Worm (Caenorhabditis elegans) whole organism, L2 larva: ENCODE measurements around the gene R02D5.7.

Experiments
- C34F6.9 ChIP-seq: fragments of 150-350 bp; optimal IDR thresholded peaks from 2 replicates; lab custom pipeline; 2014; ENCODE audit warnings: missing biosample characterization, missing genetic modification characterization
- F13H6.1 ChIP-seq: sonication (generic microtip); optimal IDR thresholded peaks from 2 replicates; lab custom pipeline; 2016; ENCODE audit warnings: missing genetic modification characterization, missing compliant biosample characterization
- Y55F3AM.14 ChIP-seq: fragments of 200-800 bp; sonication (Bioruptor generic); optimal IDR thresholded peaks from 2 replicates; lab custom pipeline; 2018; ENCODE audit warnings: mild to moderate bottlenecking, missing genetic modification characterization, missing compliant biosample characterization
- alr-1 ChIP-seq: fragments of 150-350 bp; optimal IDR thresholded peaks from 2 replicates; lab custom pipeline; 2014; ENCODE audit warnings: missing biosample characterization, missing genetic modification characterization
- aly-2 ChIP-seq: fragments of 150-350 bp; optimal IDR thresholded peaks from 2 replicates; lab custom pipeline; 2014; ENCODE audit warnings: missing biosample characterization, missing genetic modification characterization
- ama-1 ChIP-seq: fragments of 150-350 bp; optimal IDR thresholded peaks from 2 replicates; lab custom pipeline; 2018; ENCODE audit warnings: inconsistent platforms
- blmp-1 ChIP-seq: sonication (generic microtip); optimal IDR thresholded peaks from 2 replicates; lab custom pipeline; 2017; ENCODE audit warnings: missing genetic modification characterization, mild to moderate bottlenecking, missing compliant biosample characterization, antibody characterized with exemption, moderate library complexity; ENCODE audit not compliant: insufficient read depth
- ceh-16 ChIP-seq: fragments of 150-350 bp; optimal IDR thresholded peaks from 2 replicates; lab custom pipeline; 2014; ENCODE audit warnings: missing biosample characterization, missing genetic modification characterization
- crh-2 ChIP-seq: sonication (generic microtip); optimal IDR thresholded peaks from 2 replicates; lab custom pipeline; 2017; ENCODE audit warnings: missing biosample characterization, missing genetic modification characterization
- dmd-4 ChIP-seq: sonication (generic microtip); optimal IDR thresholded peaks from 2 replicates; lab custom pipeline; 2017; ENCODE audit warnings: missing biosample characterization, missing genetic modification characterization
- fos-1 ChIP-seq: fragments of 150-350 bp; optimal IDR thresholded peaks from 2 replicates; lab custom pipeline; 2014; ENCODE audit warnings: missing biosample characterization, missing genetic modification characterization
- gmeb-1 ChIP-seq: fragments of 150-350 bp; optimal IDR thresholded peaks from 2 replicates; lab custom pipeline; 2014; ENCODE audit warnings: missing biosample characterization, missing genetic modification characterization
- lin-11 ChIP-seq: fragments of 150-350 bp; sonication (generic microtip); optimal IDR thresholded peaks from 2 replicates; lab custom pipeline; 2014; ENCODE audit warnings: missing biosample characterization, missing genetic modification characterization, inconsistent platforms, mixed read lengths
- lin-13 ChIP-seq: fragments of 150-350 bp; optimal IDR thresholded peaks from 2 replicates; lab custom pipeline; 2014; ENCODE audit warnings: missing biosample characterization, missing genetic modification reagents, missing genetic modification characterization
- lin-39 ChIP-seq: fragments of 150-350 bp; optimal IDR thresholded peaks from 2 replicates; lab custom pipeline; 2014; ENCODE audit warnings: missing biosample characterization, missing genetic modification reagents, missing genetic modification characterization
- lsy-2 ChIP-seq, 2 experiments: fragments of 150-350 bp in 1 of 2; sonication (generic microtip) in 1 of 2; optimal IDR thresholded peaks; 2 replicates each; lab custom pipeline; 2014 to 2017; ENCODE audit warnings: missing biosample characterization in 2 of 2, missing genetic modification characterization in 2 of 2
- mab-5 ChIP-seq: fragments of 150-350 bp; optimal IDR thresholded peaks from 2 replicates; lab custom pipeline; 2014; ENCODE audit warnings: missing biosample characterization, missing genetic modification characterization
- mbf-1 ChIP-seq: sonication (generic microtip); optimal IDR thresholded peaks from 2 replicates; lab custom pipeline; 2017; ENCODE audit warnings: missing biosample characterization, missing genetic modification characterization
- mdl-1 ChIP-seq, 2 experiments: fragments of 150-350 bp in 1 of 2; sonication (generic microtip) in 1 of 2; optimal IDR thresholded peaks; 2 replicates each; lab custom pipeline; 2017; ENCODE audit warnings: missing biosample characterization in 2 of 2, missing genetic modification characterization in 2 of 2
- nhr-10 ChIP-seq: sonication (generic microtip); optimal IDR thresholded peaks from 2 replicates; lab custom pipeline; 2017; ENCODE audit warnings: missing biosample characterization, missing genetic modification characterization
- nhr-11 ChIP-seq: fragments of 150-350 bp; optimal IDR thresholded peaks from 2 replicates; lab custom pipeline; 2014; ENCODE audit warnings: missing biosample characterization, missing genetic modification characterization
- nhr-12 ChIP-seq: fragments of 150-350 bp; optimal IDR thresholded peaks from 2 replicates; lab custom pipeline; 2014; ENCODE audit warnings: missing biosample characterization, missing genetic modification characterization
- nhr-129 ChIP-seq: fragments of 150-350 bp; optimal IDR thresholded peaks from 2 replicates; lab custom pipeline; 2014; ENCODE audit warnings: missing biosample characterization, missing genetic modification characterization
- nhr-21 ChIP-seq: fragments of 150-350 bp; optimal IDR thresholded peaks from 2 replicates; lab custom pipeline; 2014; ENCODE audit warnings: missing biosample characterization, missing genetic modification characterization
- nhr-23 ChIP-seq: fragments of 150-350 bp; optimal IDR thresholded peaks from 2 replicates; lab custom pipeline; 2014; ENCODE audit warnings: missing biosample characterization, missing genetic modification reagents, missing genetic modification characterization
- nhr-237 ChIP-seq: fragments of 150-350 bp; optimal IDR thresholded peaks from 2 replicates; lab custom pipeline; 2014; ENCODE audit warnings: missing biosample characterization, missing genetic modification characterization
- nhr-25 ChIP-seq: fragments of 150-350 bp; sonication (generic microtip); optimal IDR thresholded peaks from 3 replicates; lab custom pipeline; 2014; ENCODE audit warnings: missing biosample characterization, missing genetic modification characterization
- nhr-6 ChIP-seq: fragments of 150-350 bp; optimal IDR thresholded peaks from 2 replicates; lab custom pipeline; 2014; ENCODE audit warnings: missing biosample characterization, missing genetic modification characterization
- peb-1 ChIP-seq: fragments of 150-350 bp; optimal IDR thresholded peaks from 2 replicates; lab custom pipeline; 2014; ENCODE audit warnings: missing biosample characterization, missing genetic modification characterization
- sem-4 ChIP-seq: fragments of 150-350 bp; optimal IDR thresholded peaks from 2 replicates; lab custom pipeline; 2014; ENCODE audit warnings: missing biosample characterization, missing genetic modification reagents, missing genetic modification characterization
- skn-1 ChIP-seq: sonication (generic microtip); optimal IDR thresholded peaks from 2 replicates; lab custom pipeline; 2017; ENCODE audit warnings: missing biosample characterization, missing genetic modification characterization
- sma-9 ChIP-seq, 2 experiments: fragments of 150-350 bp in 1 of 2; sonication (generic microtip) in 1 of 2; optimal IDR thresholded peaks; 2 replicates each; lab custom pipeline; 2014 to 2016; ENCODE audit warnings: missing genetic modification characterization in 2 of 2, mild to moderate bottlenecking in 1 of 2, missing biosample characterization in 1 of 2, missing compliant biosample characterization in 1 of 2, missing genetic modification reagents in 1 of 2, moderate library complexity in 1 of 2
- snpc-4 ChIP-seq: fragments of 150-350 bp; optimal IDR thresholded peaks from 2 replicates; lab custom pipeline; 2014; ENCODE audit warnings: missing biosample characterization, missing genetic modification characterization
- unc-39 ChIP-seq: fragments of 150-350 bp; optimal IDR thresholded peaks from 2 replicates; lab custom pipeline; 2014; ENCODE audit warnings: missing biosample characterization, missing genetic modification characterization
- unc-62 ChIP-seq: fragments of 150-350 bp; optimal IDR thresholded peaks from 2 replicates; lab custom pipeline; 2014; ENCODE audit warnings: missing biosample characterization, missing genetic modification reagents, missing genetic modification characterization
- zag-1 ChIP-seq: fragments of 150-350 bp; optimal IDR thresholded peaks from 2 replicates; lab custom pipeline; 2014; ENCODE audit warnings: missing biosample characterization, missing genetic modification characterization
- ztf-1 ChIP-seq: fragments of 200-800 bp; sonication (Bioruptor generic); conservative IDR thresholded peaks from 2 replicates; pipeline ENCODE4 v1.3.6; 2022; ENCODE audit warnings: missing genetic modification characterization, missing compliant biosample characterization

R02D5.7 gene

ce11 chrV:14499074-14499864 is 18.0 kb upstream of the R02D5.7 start:
- no peak for TF ChIP-seq aly-2 (tag; lab: Kevin White, UChicago)
- TF ChIP-seq unc-39 (tag; lab: Kevin White, UChicago) = no peak
- TF ChIP-seq lin-39 (tag; lab: Kevin White, UChicago) = no peak
- TF ChIP-seq C34F6.9 (tag; lab: Kevin White, UChicago) = peak; percentile 11
- TF ChIP-seq unc-62 (GFP tag; lab: Kevin White, UChicago) = no peak
- TF ChIP-seq nhr-6 = no peak
- peak; percentile 31 for TF ChIP-seq nhr-25
- peak; percentile 54 for TF ChIP-seq nhr-129
- no peak for TF ChIP-seq mab-5
- TF ChIP-seq sma-9 (GFP tag; optimal IDR thresholded peaks at IDR 0.05; lab: Kevin White, UChicago) = no peak
- TF ChIP-seq sma-9 (tag; optimal IDR thresholded peaks at IDR 0.05; lab: Kevin White, UChicago) = no peak
- no peak for TF ChIP-seq nhr-10
- peak; percentile 32 for TF ChIP-seq F13H6.1

ce11 chrV:14498204-14498603 is 16.9 kb upstream of the R02D5.7 start:
- TF ChIP-seq alr-1 (tag; lab: Kevin White, UChicago) (no peak), nhr-10 (no peak), ceh-16 (tag; lab: Kevin White, UChicago) (no peak), sem-4 (no peak), lsy-2 (tag; optimal IDR thresholded peaks at IDR 0.05; lab: Kevin White, UChicago) (no peak), nhr-21 (tag; lab: Kevin White, UChicago) (no peak), zag-1 (tag; lab: Kevin White, UChicago) (no peak), fos-1 (tag; lab: Kevin White, UChicago) (no peak), lin-39 (tag; lab: Kevin White, UChicago) (no peak), nhr-6 (no peak), mbf-1 (no peak), F13H6.1 (no peak), lin-13 (no peak), nhr-237 (tag; lab: Kevin White, UChicago) (no peak), C34F6.9 (tag; lab: Kevin White, UChicago) (no peak), dmd-4 (tag; lab: Kevin White, UChicago) (no peak)

ce11 chrV:14496446-14496845 is 15.1 kb upstream of the R02D5.7 start:
- no peak for TF ChIP-seq nhr-6
- no peak for TF ChIP-seq ama-1 (lab: Kevin White, UChicago)
- TF ChIP-seq mdl-1 (tag; optimal IDR thresholded peaks at IDR 0.05; lab: Kevin White, UChicago) = no peak
- no peak for TF ChIP-seq nhr-11 (tag; lab: Kevin White, UChicago)
- no peak for TF ChIP-seq blmp-1 (tag; lab: Kevin White, UChicago)
- no peak for TF ChIP-seq crh-2 (tag; lab: Kevin White, UChicago)
- TF ChIP-seq skn-1 (tag; lab: Kevin White, UChicago) = no peak
- no peak for TF ChIP-seq zag-1 (tag; lab: Kevin White, UChicago)
- TF ChIP-seq nhr-21 (tag; lab: Kevin White, UChicago) = no peak
- no peak for TF ChIP-seq gmeb-1 (tag; lab: Kevin White, UChicago)
- TF ChIP-seq unc-62 (GFP tag; lab: Kevin White, UChicago) = no peak
- no peak for TF ChIP-seq snpc-4 (tag; lab: Kevin White, UChicago)
- TF ChIP-seq peb-1 (tag; lab: Kevin White, UChicago) = no peak
- no peak for TF ChIP-seq nhr-12 (tag; lab: Kevin White, UChicago)
- TF ChIP-seq ztf-1 (GFP tag; lab: Robert Waterston, UW) = no peak
- no peak for TF ChIP-seq mab-5
- no peak for TF ChIP-seq Y55F3AM.14
- no peak for TF ChIP-seq F13H6.1
- TF ChIP-seq C34F6.9 (tag; lab: Kevin White, UChicago) = no peak

ce11 chrV:14495493-14495892 is 14.2 kb upstream of the R02D5.7 start:
- TF ChIP-seq alr-1 (tag; lab: Kevin White, UChicago) (no peak), lin-11 (tag; lab: Kevin White, UChicago) (no peak), blmp-1 (tag; lab: Kevin White, UChicago) (peak; percentile 77), nhr-237 (tag; lab: Kevin White, UChicago) (no peak), nhr-23 (tag; lab: Kevin White, UChicago) (no peak), unc-39 (tag; lab: Kevin White, UChicago) (no peak), C34F6.9 (tag; lab: Kevin White, UChicago) (peak; percentile 17), nhr-11 (tag; lab: Kevin White, UChicago) (no peak), nhr-10 (no peak), sem-4 (peak; percentile 21)
